Worm (Caenorhabditis elegans) whole organism, L4/young adult: ENCODE data around the gene Y34B4A.7.

Experiments
- dao-5 ChIP-seq: sonication (generic microtip); optimal IDR thresholded peaks from 2 replicates; lab custom pipeline; 2016; ENCODE audit warnings: missing genotype, missing genetic modification characterization, moderate library complexity, missing compliant biosample characterization
- him-1 ChIP-seq: sonication (generic microtip); optimal IDR thresholded peaks from 2 replicates; lab custom pipeline; 2016; ENCODE audit warnings: missing genotype, missing genetic modification reagents, missing genetic modification characterization, missing compliant biosample characterization

DNA sequence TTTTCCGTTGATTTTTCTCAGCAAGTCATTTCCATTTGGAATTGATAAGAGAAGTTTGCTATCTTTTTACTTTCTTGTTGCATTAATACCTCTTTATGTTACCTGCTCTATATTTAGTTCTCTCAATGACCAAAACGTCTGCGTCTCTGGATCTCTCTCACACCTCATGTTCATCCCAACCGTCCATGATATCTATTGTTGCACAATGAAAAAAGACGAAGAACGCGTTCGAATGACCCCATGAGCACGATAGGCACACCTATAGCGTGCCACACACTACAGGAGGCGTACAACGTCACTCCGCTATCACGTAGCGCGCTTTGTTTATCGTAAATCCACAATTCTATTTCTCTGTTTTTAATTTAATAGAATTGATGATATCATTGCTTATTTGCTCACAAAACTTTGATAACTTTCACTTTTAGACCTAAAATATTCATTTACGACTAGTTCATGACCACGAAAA, 35.1 kb downstream of the Y34B4A.7 start, which contains the start of gene Y34B4A.2:
- TF ChIP-seq him-1 (tag; lab: Kevin White, UChicago) (no peak), dao-5 (no peak)
